Worm (Caenorhabditis elegans): ENCODE measurements around the gene twk-22.
A peak's percentile ranks its signal among the peaks of the same experiment; 100 is the strongest.

ce11 chrX:16271147-16271546, 35.1 kb upstream of the twk-22 start:
- TF ChIP-seq dpff-1 (tag; optimal IDR thresholded peaks at IDR 0.05) (no peak), nhr-80 (tag; optimal IDR thresholded peaks at IDR 0.05) (peak; percentile 13), ztf-25 (GFP tag; IDR thresholded peaks at IDR 0.05) (peak; percentile 82; the same call in 1 of the 2 replicates)

All from whole organism, young adult.